Worm (Caenorhabditis elegans) whole organism, mixed stage, embryonic: ENCODE data around the gene etc-1.

Source experiments
- ceh-39 ChIP-seq: fragments of 150-350 bp; optimal IDR thresholded peaks from 2 replicates; lab custom pipeline; 2014; ENCODE audit warnings: missing biosample characterization, missing genetic modification characterization
- ces-1 ChIP-seq: fragments of 150-350 bp; optimal IDR thresholded peaks from 2 replicates; lab custom pipeline; 2014; ENCODE audit warnings: missing biosample characterization, missing genetic modification reagents, missing genetic modification characterization
- elt-1 ChIP-seq: sonication (generic microtip); optimal IDR thresholded peaks from 2 replicates; lab custom pipeline; 2017; ENCODE audit warnings: missing genetic modification characterization, mild to moderate bottlenecking, missing compliant biosample characterization, antibody characterized with exemption, moderate library complexity, borderline replicate concordance; ENCODE audit not compliant: insufficient read depth
- elt-3 ChIP-seq: fragments of 150-350 bp; optimal IDR thresholded peaks from 2 replicates; lab custom pipeline; 2014; ENCODE audit warnings: missing biosample characterization, missing genetic modification characterization
- flh-1 ChIP-seq: fragments of 200-800 bp; sonication (Bioruptor generic); optimal IDR thresholded peaks from 2 replicates; lab custom pipeline; 2018; ENCODE audit warnings: mild to moderate bottlenecking, missing genetic modification characterization, moderate library complexity, missing compliant biosample characterization
- nhr-2 ChIP-seq: fragments of 150-350 bp; optimal IDR thresholded peaks from 2 replicates; lab custom pipeline; 2014; ENCODE audit warnings: missing biosample characterization, missing genetic modification characterization
- nhr-28 ChIP-seq: fragments of 150-350 bp; optimal IDR thresholded peaks from 2 replicates; lab custom pipeline; 2014; ENCODE audit warnings: missing biosample characterization, missing genetic modification characterization
- sem-2 ChIP-seq: fragments of 200-800 bp; sonication (Bioruptor generic); optimal IDR thresholded peaks from 2 replicates; lab custom pipeline; 2018; ENCODE audit warnings: mild to moderate bottlenecking, missing genetic modification characterization, missing compliant biosample characterization
- snpc-4 ChIP-seq: fragments of 150-350 bp; optimal IDR thresholded peaks from 2 replicates; lab custom pipeline; 2014; ENCODE audit warnings: missing biosample characterization, missing genetic modification characterization

ce11 chrII:8637615-8638014 is 27.0 kb upstream of the etc-1 start, which contains the start of gene vab-9:
- TF ChIP-seq elt-3: no peak
- TF ChIP-seq sem-2: no peak
- no peak for TF ChIP-seq nhr-2 (tag; lab: Kevin White, UChicago)
- TF ChIP-seq ces-1: peak; percentile 51
- TF ChIP-seq ceh-39 (tag; lab: Kevin White, UChicago): no peak
- no peak for TF ChIP-seq flh-1
- TF ChIP-seq snpc-4 (tag; lab: Kevin White, UChicago): no peak
- no peak for TF ChIP-seq nhr-28
- TF ChIP-seq elt-1 (tag; lab: Kevin White, UChicago): no peak
